Worm (Caenorhabditis elegans) whole organism, late embryonic: ENCODE measurements around the gene igeg-2.

Experiments used
- ceh-24 ChIP-seq: sonication (generic microtip); optimal IDR thresholded peaks from 2 replicates; lab custom pipeline; 2016; ENCODE audit warnings: mild to moderate bottlenecking, missing genetic modification characterization, missing compliant biosample characterization
- pha-4 ChIP-seq: fragments of 150-350 bp; optimal IDR thresholded peaks from 2 replicates; lab custom pipeline; 2018; ENCODE audit warnings: missing biosample characterization, missing genetic modification reagents, missing genetic modification characterization
- tbx-2 ChIP-seq: sonication (generic microtip); optimal IDR thresholded peaks from 2 replicates; lab custom pipeline; 2016; ENCODE audit warnings: missing genetic modification characterization, missing compliant biosample characterization
- unc-42 ChIP-seq: sonication (generic microtip); optimal IDR thresholded peaks from 2 replicates; lab custom pipeline; 2016; ENCODE audit warnings: missing genotype, missing genetic modification characterization, missing compliant biosample characterization

ce11 chrX:11414837-11415550 lies 31.4 kb downstream of the igeg-2 start, which contains the start of gene pek-1:
- TF ChIP-seq pha-4 (tag; lab: Kevin White, UChicago) (no peak), unc-42 (no peak), ceh-24 (tag; lab: Kevin White, UChicago) (no peak), tbx-2 (tag; lab: Kevin White, UChicago) (no peak)
